Fruit fly (Drosophila melanogaster) whole organism, embryonic: ENCODE data around the gene ghi.

ENCODE experiments used
- Aef1 ChIP-seq: fragments of 200-800 bp; sonication (Bioruptor generic); IDR thresholded peaks from 3 replicates; pipeline ENCODE4 v1.3.6; 2022; ENCODE audit warnings: missing biosample characterization, missing genetic modification characterization
- CG10654 ChIP-seq: fragments of 200-800 bp; sonication (Bioruptor generic); optimal IDR thresholded peaks from 2 replicates; lab custom pipeline; 2016; ENCODE audit warnings: missing biosample characterization, missing genetic modification characterization
- CG12155 ChIP-seq: fragments of 200-800 bp; sonication (Bioruptor generic); optimal IDR thresholded peaks from 3 replicates; lab custom pipeline; 2016; ENCODE audit warnings: missing biosample characterization, missing genetic modification characterization
- CG12659 ChIP-seq: fragments of 200-800 bp; sonication (Bioruptor generic); optimal IDR thresholded peaks from 3 replicates; lab custom pipeline; 2017; ENCODE audit warnings: mild to moderate bottlenecking, missing biosample characterization, missing genetic modification reagents, missing genetic modification characterization
- CG12942 ChIP-seq: fragments of 200-800 bp; sonication (Bioruptor generic); optimal IDR thresholded peaks from 3 replicates; lab custom pipeline; 2016; ENCODE audit warnings: missing biosample characterization, missing genetic modification characterization
- CG13894 ChIP-seq: fragments of 200-800 bp; sonication (Bioruptor generic); optimal IDR thresholded peaks from 3 replicates; lab custom pipeline; 2018; ENCODE audit warnings: missing biosample characterization, mild to moderate bottlenecking, missing genetic modification characterization, moderate library complexity
- CG14050 ChIP-seq: fragments of 200-800 bp; sonication (Bioruptor generic); IDR thresholded peaks from 3 replicates; pipeline ENCODE4 v1.3.6; 2022; ENCODE audit warnings: missing biosample characterization, missing genetic modification characterization
- CG15269 ChIP-seq: fragments of 200-800 bp; sonication (Bioruptor generic); optimal IDR thresholded peaks from 2 replicates; lab custom pipeline; 2018; ENCODE audit warnings: missing biosample characterization, mild to moderate bottlenecking, missing genetic modification characterization, moderate library complexity
- CG16863 ChIP-seq: fragments of 200-800 bp; sonication (Bioruptor generic); optimal IDR thresholded peaks from 3 replicates; lab custom pipeline; 2016; ENCODE audit warnings: missing biosample characterization, missing genetic modification characterization
- CG18476 ChIP-seq: fragments of 200-800 bp; sonication (Bioruptor generic); optimal IDR thresholded peaks from 2 replicates; lab custom pipeline; 2016; ENCODE audit warnings: missing biosample characterization, mild to moderate bottlenecking, missing genetic modification characterization
- CG18619 ChIP-seq: fragments of 200-800 bp; sonication (Bioruptor generic); optimal IDR thresholded peaks from 3 replicates; lab custom pipeline; 2017; ENCODE audit warnings: missing biosample characterization, mild to moderate bottlenecking, missing genetic modification characterization
- CG2129 ChIP-seq: fragments of 200-800 bp; sonication (Bioruptor generic); IDR thresholded peaks from 2 replicates; pipeline ENCODE4 v1.3.6; 2022; ENCODE audit warnings: missing biosample characterization, missing genetic modification characterization; ENCODE audit not compliant: partially characterized antibody
- CG32767 ChIP-seq: fragments of 200-800 bp; sonication (Bioruptor generic); IDR thresholded peaks from 2 replicates; pipeline ENCODE4 v1.3.6; 2022; ENCODE audit warnings: missing biosample characterization, missing genetic modification characterization
- CG3407 ChIP-seq: fragments of 200-800 bp; sonication (Bioruptor generic); optimal IDR thresholded peaks from 2 replicates; lab custom pipeline; 2018; ENCODE audit warnings: missing biosample characterization, mild to moderate bottlenecking, missing genetic modification characterization
- CG34376 ChIP-seq: fragments of 200-800 bp; sonication (Bioruptor generic); optimal IDR thresholded peaks from 2 replicates; lab custom pipeline; 2018; ENCODE audit warnings: missing biosample characterization, mild to moderate bottlenecking, missing genetic modification characterization
- CG42726 ChIP-seq: fragments of 200-800 bp; sonication (Bioruptor generic); IDR thresholded peaks from 2 replicates; pipeline ENCODE4 v1.3.6; 2022; ENCODE audit warnings: missing biosample characterization, missing genetic modification characterization; ENCODE audit not compliant: partially characterized antibody
- CG6791 ChIP-seq: fragments of 200-800 bp; sonication (Bioruptor generic); IDR thresholded peaks from 3 replicates; pipeline ENCODE4 v1.3.6; 2022; ENCODE audit warnings: missing biosample characterization, missing genetic modification characterization; ENCODE audit not compliant: partially characterized antibody
- CG8388 ChIP-seq: fragments of 200-800 bp; sonication (Bioruptor generic); optimal IDR thresholded peaks from 2 replicates; lab custom pipeline; 2019; ENCODE audit warnings: missing biosample characterization, mild to moderate bottlenecking, missing genetic modification characterization, moderate library complexity
- CTCF ChIP-seq: fragments of 200-800 bp; sonication (Bioruptor generic); optimal IDR thresholded peaks from 2 replicates; lab custom pipeline; 2017; ENCODE audit warnings: missing biosample characterization, mild to moderate bottlenecking, missing genetic modification characterization, moderate library complexity
- CkIIα-i1 ChIP-seq: fragments of 200-800 bp; sonication (Bioruptor generic); IDR thresholded peaks from 2 replicates; pipeline ENCODE4 v1.3.6; 2022; ENCODE audit warnings: missing biosample characterization, missing genetic modification characterization
- CrebB ChIP-seq: fragments of 200-800 bp; sonication (Bioruptor generic); optimal IDR thresholded peaks from 3 replicates; lab custom pipeline; 2018; ENCODE audit warnings: missing biosample characterization, mild to moderate bottlenecking, missing genetic modification characterization
- Dbx ChIP-seq: fragments of 200-800 bp; sonication (Bioruptor generic); IDR thresholded peaks from 3 replicates; pipeline ENCODE4 v1.3.6; 2022; ENCODE audit warnings: missing biosample characterization, missing genetic modification characterization
- Doc2 ChIP-seq: fragments of 200-800 bp; sonication (Bioruptor generic); IDR thresholded peaks from 2 replicates; pipeline ENCODE4 v1.3.6; 2022; ENCODE audit warnings: missing biosample characterization, missing genetic modification characterization
- Dp ChIP-seq: fragments of 200-800 bp; sonication (Bioruptor generic); optimal IDR thresholded peaks from 2 replicates; lab custom pipeline; 2018; ENCODE audit warnings: missing biosample characterization, mild to moderate bottlenecking, missing genetic modification characterization, moderate library complexity
- HHEX ChIP-seq: fragments of 200-800 bp; sonication (Bioruptor generic); optimal IDR thresholded peaks from 3 replicates; lab custom pipeline; 2017; ENCODE audit warnings: missing biosample characterization, mild to moderate bottlenecking, missing genetic modification characterization, missing genetic modification reagents
- HLH54F ChIP-seq: fragments of 200-800 bp; sonication (Bioruptor generic); optimal IDR thresholded peaks from 3 replicates; lab custom pipeline; 2016; ENCODE audit warnings: missing biosample characterization, missing genetic modification characterization
- HmgZ ChIP-seq: fragments of 200-800 bp; sonication (Bioruptor generic); optimal IDR thresholded peaks from 2 replicates; lab custom pipeline; 2018; ENCODE audit warnings: missing biosample characterization, mild to moderate bottlenecking, missing genetic modification characterization
- Hmr ChIP-seq: fragments of 200-800 bp; sonication (Bioruptor generic); optimal IDR thresholded peaks from 3 replicates; lab custom pipeline; 2017; ENCODE audit warnings: mild to moderate bottlenecking, missing biosample characterization, missing genetic modification reagents, missing genetic modification characterization
- Hr3 ChIP-seq: fragments of 200-800 bp; sonication (Bioruptor generic); optimal IDR thresholded peaks from 3 replicates; lab custom pipeline; 2016; ENCODE audit warnings: missing biosample characterization, missing genetic modification characterization
- Jarid2 ChIP-seq: fragments of 200-800 bp; sonication (Bioruptor generic); optimal IDR thresholded peaks from 3 replicates; lab custom pipeline; 2017; ENCODE audit warnings: mild to moderate bottlenecking, missing biosample characterization, missing genetic modification reagents, missing genetic modification characterization
- Mad ChIP-seq: fragments of 200-800 bp; sonication (Bioruptor generic); optimal IDR thresholded peaks from 2 replicates; lab custom pipeline; 2016; ENCODE audit warnings: missing biosample characterization, missing genetic modification characterization
- NC2β ChIP-seq: fragments of 200-800 bp; sonication (Bioruptor generic); optimal IDR thresholded peaks from 2 replicates; lab custom pipeline; 2016; ENCODE audit warnings: missing biosample characterization, missing genetic modification characterization
- Sox100B ChIP-seq: fragments of 200-800 bp; sonication (Bioruptor generic); optimal IDR thresholded peaks from 3 replicates; lab custom pipeline; 2018; ENCODE audit warnings: missing biosample characterization, mild to moderate bottlenecking, missing genetic modification characterization
- Trl ChIP-seq, 3 experiments: fragments of >200 bp in 2 of 3; fragments of 200-800 bp in 1 of 3; sonication (Bioruptor generic) in 1 of 3; optimal IDR thresholded peaks; 2 replicates in 1 of 3; 3 replicates in 2 of 3; lab custom pipeline; 2016 to 2017; ENCODE audit warnings: missing biosample characterization in 1 of 3, missing genetic modification characterization in 1 of 3
- ato ChIP-seq: fragments of 200-800 bp; sonication (Bioruptor generic); IDR thresholded peaks from 2 replicates; pipeline ENCODE4 v1.3.6; 2022; ENCODE audit warnings: missing biosample characterization, missing genetic modification characterization; ENCODE audit not compliant: partially characterized antibody
- btn ChIP-seq: fragments of 200-800 bp; sonication (Bioruptor generic); optimal IDR thresholded peaks from 2 replicates; lab custom pipeline; 2016; ENCODE audit warnings: missing biosample characterization, missing genetic modification characterization
- cg ChIP-seq: fragments of 200-800 bp; sonication (Bioruptor generic); optimal IDR thresholded peaks from 3 replicates; lab custom pipeline; 2019; ENCODE audit warnings: missing biosample characterization, mild to moderate bottlenecking, missing genetic modification characterization, moderate library complexity
- corto ChIP-seq: fragments of 200-800 bp; sonication (Bioruptor generic); optimal IDR thresholded peaks from 2 replicates; lab custom pipeline; 2016; ENCODE audit warnings: missing biosample characterization, mild to moderate bottlenecking, missing genetic modification characterization, moderate library complexity
- en ChIP-seq: fragments of 200-800 bp; sonication (Bioruptor generic); optimal IDR thresholded peaks from 2 replicates; lab custom pipeline; 2016; ENCODE audit warnings: missing biosample characterization, missing genetic modification characterization
- fd96Cb ChIP-seq: fragments of 200-800 bp; sonication (Bioruptor generic); optimal IDR thresholded peaks from 2 replicates; lab custom pipeline; 2018; ENCODE audit warnings: missing biosample characterization, mild to moderate bottlenecking, missing genetic modification characterization, moderate library complexity
- hb ChIP-seq: fragments of 200-800 bp; sonication (Bioruptor generic); IDR thresholded peaks from 3 replicates; pipeline ENCODE4 v1.3.6; 2022; ENCODE audit warnings: missing biosample characterization, missing genetic modification characterization; ENCODE audit not compliant: partially characterized antibody
- ind ChIP-seq: fragments of 200-800 bp; sonication (Bioruptor generic); optimal IDR thresholded peaks from 3 replicates; lab custom pipeline; 2016; ENCODE audit warnings: missing biosample characterization, missing genetic modification characterization
- inv ChIP-seq: fragments of 200-800 bp; sonication (Bioruptor generic); IDR thresholded peaks from 2 replicates; pipeline ENCODE4 v1.3.6; 2022; ENCODE audit warnings: missing biosample characterization, missing genetic modification characterization; ENCODE audit not compliant: partially characterized antibody
- kay ChIP-seq: fragments of 200-800 bp; sonication (Bioruptor generic); optimal IDR thresholded peaks from 2 replicates; lab custom pipeline; 2016; ENCODE audit warnings: missing biosample characterization, missing genetic modification characterization
- lab ChIP-seq: fragments of 200-800 bp; sonication (Bioruptor generic); optimal IDR thresholded peaks from 3 replicates; lab custom pipeline; 2017; ENCODE audit warnings: missing biosample characterization, missing genetic modification characterization, mild to moderate bottlenecking, moderate library complexity, missing genetic modification reagents
- row ChIP-seq: fragments of 200-800 bp; sonication (Bioruptor generic); IDR thresholded peaks from 3 replicates; pipeline ENCODE4 v1.3.6; 2022; ENCODE audit warnings: missing biosample characterization, missing genetic modification characterization
- tin ChIP-seq: fragments of 200-800 bp; sonication (Bioruptor generic); optimal IDR thresholded peaks from 3 replicates; lab custom pipeline; 2016; ENCODE audit warnings: missing biosample characterization, missing genetic modification characterization
- twi ChIP-seq: fragments of 200-800 bp; optimal IDR thresholded peaks from 2 replicates; lab custom pipeline; 2019; ENCODE audit warnings: missing biosample characterization, mild to moderate bottlenecking, missing genetic modification characterization, moderate library complexity
- tx ChIP-seq: fragments of 200-800 bp; sonication (Bioruptor generic); optimal IDR thresholded peaks from 2 replicates; lab custom pipeline; 2016; ENCODE audit warnings: missing biosample characterization, missing genetic modification characterization

ghi gene

dm6 chr3L:9460775-9461491, 9.3 kb downstream of the ghi start, which contains the start of the genes CG3434 and CG44838 (continued):
- TF ChIP-seq ato (GFP tag; lab: Robert Waterston, UW) (no peak), Trl (optimal IDR thresholded peaks at IDR 0.05; lab: Kevin White, UChicago) (no peak), Trl (GFP tag; optimal IDR thresholded peaks at IDR 0.05; lab: Kevin White, UChicago) (peak; percentile 53), HHEX (GFP tag; lab: Kevin White, UChicago) (peak; percentile 62), CG12659 (GFP tag; lab: Kevin White, UChicago) (peak; percentile 90), CkIIα-i1 (GFP tag; lab: Robert Waterston, UW) (no peak), Jarid2 (peak; percentile 81), CG18476 (GFP tag; lab: Kevin White, UChicago) (peak; percentile 64), twi (tag; lab: Kevin White, UChicago) (peak; percentile 61), CG14050 (GFP tag; lab: Robert Waterston, UW) (peak; percentile 60), CG6791 (GFP tag; lab: Robert Waterston, UW) (no peak), CrebB (tag; lab: Kevin White, UChicago) (peak; percentile 38), CG8388 (GFP tag; lab: Kevin White, UChicago) (peak; percentile 75), fd96Cb (tag; lab: Kevin White, UChicago) (peak; percentile 64), NC2β (peak; percentile 73), kay (peak; percentile 61), Hr3 (peak; percentile 82), btn (GFP tag; lab: Kevin White, UChicago) (peak; percentile 25), lab (GFP tag; lab: Kevin White, UChicago) (peak; percentile 85), ind (GFP tag; lab: Kevin White, UChicago) (peak; percentile 81), corto (GFP tag; lab: Kevin White, UChicago) (peak; percentile 42), Dp (peak; percentile 67), HLH54F (GFP tag; lab: Kevin White, UChicago) (peak; percentile 69), CG18619 (GFP tag; lab: Kevin White, UChicago) (peak; percentile 76), hb (GFP tag; lab: Robert Waterston, UW) (no peak), CG13894 (tag; lab: Kevin White, UChicago) (peak; percentile 85), Dbx (GFP tag; lab: Robert Waterston, UW) (peak; percentile 77; the same call in 2 of the 3 replicates), CTCF (GFP tag; lab: Kevin White, UChicago) (peak; percentile 60), CG34376 (GFP tag; lab: Kevin White, UChicago) (peak; percentile 70), Mad (GFP tag; lab: Kevin White, UChicago) (peak; percentile 82), CG10654 (GFP tag; lab: Kevin White, UChicago) (peak; percentile 77), CG12942 (GFP tag; lab: Kevin White, UChicago) (peak; percentile 74), inv (GFP tag; lab: Robert Waterston, UW) (no peak), Sox100B (GFP tag; lab: Kevin White, UChicago) (peak; percentile 71), en (GFP tag; lab: Kevin White, UChicago) (no peak), row (GFP tag; lab: Robert Waterston, UW) (peak; percentile 94), CG2129 (GFP tag; lab: Robert Waterston, UW) (no peak), CG16863 (GFP tag; lab: Kevin White, UChicago) (peak; percentile 71), cg (GFP tag; lab: Kevin White, UChicago) (peak; percentile 60), tin (GFP tag; lab: Kevin White, UChicago) (peak; percentile 84), Doc2 (GFP tag; lab: Robert Waterston, UW) (no peak), CG12155 (GFP tag; lab: Kevin White, UChicago) (peak; percentile 86), CG15269 (tag; lab: Kevin White, UChicago) (peak; percentile 85), CG32767 (GFP tag; lab: Robert Waterston, UW) (no peak; the same call in 1 of the 2 replicates), CG3407 (GFP tag; lab: Kevin White, UChicago) (peak; percentile 63), CG42726 (no peak), Aef1 (peak; percentile 57), HmgZ (tag; lab: Kevin White, UChicago) (peak; percentile 82), Hmr (GFP tag; lab: Kevin White, UChicago) (peak; percentile 83), tx (GFP tag; lab: Kevin White, UChicago) (peak; percentile 62)
